Worm (Caenorhabditis elegans) whole organism, early embryonic: Measurements from ENCODE around the gene srg-41.

Experiments used
- aly-1 ChIP-seq: sonication (generic microtip); optimal IDR thresholded peaks from 2 replicates; lab custom pipeline; 2016; ENCODE audit warnings: missing genetic modification characterization, missing compliant biosample characterization
- ama-1 ChIP-seq: fragments of 150-350 bp; optimal IDR thresholded peaks from 2 replicates; lab custom pipeline; 2014
- flt-1 ChIP-seq: fragments of 200-800 bp; sonication (Bioruptor generic); IDR thresholded peaks from 2 replicates; pipeline ENCODE4 v1.3.6; 2022; ENCODE audit warnings: missing genetic modification characterization, missing compliant biosample characterization
- hmg-4 ChIP-seq: fragments of 200-800 bp; sonication (Bioruptor generic); optimal IDR thresholded peaks from 2 replicates; lab custom pipeline; 2018; ENCODE audit warnings: mild to moderate bottlenecking, missing genetic modification characterization, missing compliant biosample characterization
- hnd-1 ChIP-seq: sonication (generic microtip); optimal IDR thresholded peaks from 2 replicates; lab custom pipeline; 2016; ENCODE audit warnings: missing genetic modification characterization, missing compliant biosample characterization
- scrt-1 ChIP-seq: fragments of 200-800 bp; sonication (Bioruptor generic); IDR thresholded peaks from 2 replicates; pipeline ENCODE4 v1.3.6; 2022; ENCODE audit warnings: missing genetic modification characterization, missing compliant biosample characterization
- tbx-11 ChIP-seq: fragments of 200-800 bp; sonication (Bioruptor generic); IDR thresholded peaks from 2 replicates; pipeline ENCODE4 v1.3.6; 2022; ENCODE audit warnings: missing genetic modification characterization, missing compliant biosample characterization
- tbx-37 ChIP-seq: fragments of 200-800 bp; sonication (Bioruptor generic); conservative IDR thresholded peaks from 2 replicates; pipeline ENCODE4 v1.3.6; 2022; ENCODE audit warnings: missing genetic modification reagents, missing genetic modification characterization, missing compliant biosample characterization

- TF ChIP-seq hnd-1 (tag; lab: Kevin White, UChicago) (no peak), flt-1 (no peak), tbx-37 (GFP tag; lab: Robert Waterston, UW) (no peak), hmg-4 (GFP tag; lab: Kevin White, UChicago) (no peak), aly-1 (tag; lab: Kevin White, UChicago) (no peak), scrt-1 (GFP tag; lab: Robert Waterston, UW) (no peak), ama-1 (lab: Kevin White, UChicago) (no peak), tbx-11 (no peak)
Observed at ce11 chrV:11127197-11127596, 34.5 kb downstream of the srg-41 start, which contains the start of gene jmjd-5.
